Worm (Caenorhabditis elegans) whole organism, early embryonic: ENCODE measurements around the gene msp-36.

Source experiments
- B0310.2 ChIP-seq: sonication (generic microtip); optimal IDR thresholded peaks from 2 replicates; lab custom pipeline; 2016; ENCODE audit warnings: mild to moderate bottlenecking, missing genetic modification characterization, missing compliant biosample characterization
- F13C5.2 ChIP-seq: sonication (generic microtip); optimal IDR thresholded peaks from 2 replicates; lab custom pipeline; 2017; ENCODE audit warnings: mild to moderate bottlenecking, missing genetic modification characterization, inconsistent platforms, missing compliant biosample characterization
- aly-1 ChIP-seq: sonication (generic microtip); optimal IDR thresholded peaks from 2 replicates; lab custom pipeline; 2016; ENCODE audit warnings: missing genetic modification characterization, missing compliant biosample characterization
- ama-1 ChIP-seq: fragments of 150-350 bp; optimal IDR thresholded peaks from 2 replicates; lab custom pipeline; 2014
- ceh-13 ChIP-seq: fragments of 200-800 bp; sonication (Bioruptor generic); optimal IDR thresholded peaks from 2 replicates; lab custom pipeline; 2018; ENCODE audit warnings: mild to moderate bottlenecking, missing genetic modification characterization, missing compliant biosample characterization
- ceh-36 ChIP-seq: sonication (generic microtip); optimal IDR thresholded peaks from 2 replicates; lab custom pipeline; 2016; ENCODE audit warnings: missing genetic modification characterization, inconsistent platforms, missing compliant biosample characterization
- ets-7 ChIP-seq: sonication (generic microtip); optimal IDR thresholded peaks from 2 replicates; lab custom pipeline; 2016; ENCODE audit warnings: missing genotype, missing genetic modification characterization, missing compliant biosample characterization
- flt-1 ChIP-seq: fragments of 200-800 bp; sonication (Bioruptor generic); IDR thresholded peaks from 2 replicates; pipeline ENCODE4 v1.3.6; 2022; ENCODE audit warnings: missing genetic modification characterization, missing compliant biosample characterization
- hmbx-1 ChIP-seq: sonication (generic microtip); optimal IDR thresholded peaks from 2 replicates; lab custom pipeline; 2016; ENCODE audit warnings: mild to moderate bottlenecking, missing genetic modification characterization, missing compliant biosample characterization
- hmg-4 ChIP-seq: fragments of 200-800 bp; sonication (Bioruptor generic); optimal IDR thresholded peaks from 2 replicates; lab custom pipeline; 2018; ENCODE audit warnings: mild to moderate bottlenecking, missing genetic modification characterization, missing compliant biosample characterization
- hnd-1 ChIP-seq: sonication (generic microtip); optimal IDR thresholded peaks from 2 replicates; lab custom pipeline; 2016; ENCODE audit warnings: missing genetic modification characterization, missing compliant biosample characterization
- pes-1 ChIP-seq: fragments of 200-800 bp; sonication (Bioruptor generic); IDR thresholded peaks from 2 replicates; pipeline ENCODE4 v1.3.6; 2022; ENCODE audit warnings: missing genetic modification reagents, missing genetic modification characterization, missing compliant biosample characterization
- scrt-1 ChIP-seq: fragments of 200-800 bp; sonication (Bioruptor generic); IDR thresholded peaks from 2 replicates; pipeline ENCODE4 v1.3.6; 2022; ENCODE audit warnings: missing genetic modification characterization, missing compliant biosample characterization
- sea-1 ChIP-seq: fragments of 200-800 bp; sonication (Bioruptor generic); conservative IDR thresholded peaks from 2 replicates; pipeline ENCODE4 v1.3.6; 2022; ENCODE audit warnings: missing genetic modification characterization, missing compliant biosample characterization
- tbx-11 ChIP-seq: fragments of 200-800 bp; sonication (Bioruptor generic); IDR thresholded peaks from 2 replicates; pipeline ENCODE4 v1.3.6; 2022; ENCODE audit warnings: missing genetic modification characterization, missing compliant biosample characterization
- tbx-37 ChIP-seq: fragments of 200-800 bp; sonication (Bioruptor generic); conservative IDR thresholded peaks from 2 replicates; pipeline ENCODE4 v1.3.6; 2022; ENCODE audit warnings: missing genetic modification reagents, missing genetic modification characterization, missing compliant biosample characterization
- tra-4 ChIP-seq: sonication (generic microtip); optimal IDR thresholded peaks from 2 replicates; lab custom pipeline; 2017; ENCODE audit warnings: missing genetic modification characterization, missing compliant biosample characterization

The msp-36 gene

DNA sequence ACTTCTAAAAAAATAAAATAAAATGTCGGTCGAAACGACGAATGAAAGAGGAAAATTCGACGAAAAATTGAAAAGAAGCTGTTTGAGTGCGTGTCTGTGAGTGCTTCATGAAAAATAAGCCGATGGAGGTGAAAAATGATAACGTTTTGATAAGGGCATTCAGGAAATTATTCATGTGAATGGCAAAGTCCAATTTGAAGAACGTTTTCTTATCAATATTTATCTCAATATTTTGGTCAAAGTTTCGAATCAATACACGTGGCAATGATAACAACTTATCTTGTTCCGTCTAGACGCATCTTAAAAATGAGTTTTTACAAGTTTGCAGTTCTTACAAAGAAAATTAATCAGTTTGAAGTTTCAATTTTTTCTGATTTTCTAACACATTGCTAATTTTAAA, 36.1 kb upstream of the msp-36 start:
- TF ChIP-seq hmg-4 (no peak), tra-4 (no peak), tbx-11 (no peak), pes-1 (GFP tag; lab: Robert Waterston, UW) (no peak), B0310.2 (no peak), flt-1 (GFP tag; lab: Robert Waterston, UW) (no peak), aly-1 (tag; lab: Kevin White, UChicago) (no peak), ets-7 (tag; lab: Kevin White, UChicago) (no peak), F13C5.2 (tag; lab: Kevin White, UChicago) (no peak), ceh-36 (tag; lab: Kevin White, UChicago) (no peak), hmbx-1 (no peak), hnd-1 (no peak), scrt-1 (GFP tag; lab: Robert Waterston, UW) (no peak), ceh-13 (GFP tag; lab: Kevin White, UChicago) (no peak), sea-1 (GFP tag; lab: Robert Waterston, UW) (no peak), ama-1 (lab: Kevin White, UChicago) (no peak), tbx-37 (no peak)

DNA sequence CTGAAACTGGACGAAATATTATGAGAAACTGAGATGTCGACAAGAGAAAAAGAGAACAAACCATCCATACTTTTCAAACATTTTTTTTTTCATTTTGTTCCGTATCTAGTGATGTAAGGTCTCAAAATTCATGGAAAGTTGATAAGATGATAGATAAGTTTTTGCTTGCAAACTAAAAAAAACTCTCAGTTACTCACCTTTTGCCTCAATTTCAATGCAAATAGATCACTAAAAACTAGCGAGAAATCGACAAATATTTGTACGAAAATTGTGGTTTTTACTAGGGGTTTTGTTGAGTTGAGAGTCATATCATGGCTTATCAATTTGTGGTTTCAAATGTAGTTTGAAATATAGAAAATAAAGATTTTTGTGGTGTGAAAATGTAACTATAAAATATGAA, 34.4 kb upstream of the msp-36 start:
- TF ChIP-seq F13C5.2 (tag; lab: Kevin White, UChicago) (no peak), ets-7 (tag; lab: Kevin White, UChicago) (no peak)

DNA sequence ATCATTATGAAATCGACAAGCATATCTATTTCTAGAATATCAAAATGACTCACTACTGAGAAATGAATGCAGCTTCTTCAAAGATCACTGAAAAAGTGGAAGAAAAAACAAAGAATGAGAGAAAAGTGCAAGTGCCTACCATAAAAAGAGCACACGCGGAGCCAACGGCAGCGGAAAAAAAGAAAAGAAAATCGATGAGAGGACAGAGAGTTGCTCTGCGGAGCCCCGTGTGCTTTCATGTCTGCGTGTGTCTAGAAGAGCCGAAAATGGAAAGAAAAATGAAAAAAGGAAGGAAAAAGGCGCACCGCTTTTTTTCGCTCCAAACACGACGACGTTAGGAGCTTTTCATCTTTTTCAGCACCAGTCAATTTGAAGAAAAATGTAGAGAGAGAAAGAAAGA, 32.5 kb upstream of the msp-36 start, which contains the start of gene ipla-7:
Gene ipla-7 (minus strand): TSS at position 122 of the 400 bp plus-strand sequence.
- no peak for TF ChIP-seq tbx-11
- TF ChIP-seq ceh-13 (GFP tag; lab: Kevin White, UChicago), result no peak
- no peak for TF ChIP-seq ceh-36 (tag; lab: Kevin White, UChicago)
- no peak for TF ChIP-seq ama-1 (lab: Kevin White, UChicago)
- no peak for TF ChIP-seq pes-1 (GFP tag; lab: Robert Waterston, UW)
- TF ChIP-seq ets-7 (tag; lab: Kevin White, UChicago), result no peak
- no peak for TF ChIP-seq scrt-1 (GFP tag; lab: Robert Waterston, UW)
- no peak for TF ChIP-seq hmbx-1
- no peak for TF ChIP-seq B0310.2
- TF ChIP-seq tra-4, result no peak

DNA sequence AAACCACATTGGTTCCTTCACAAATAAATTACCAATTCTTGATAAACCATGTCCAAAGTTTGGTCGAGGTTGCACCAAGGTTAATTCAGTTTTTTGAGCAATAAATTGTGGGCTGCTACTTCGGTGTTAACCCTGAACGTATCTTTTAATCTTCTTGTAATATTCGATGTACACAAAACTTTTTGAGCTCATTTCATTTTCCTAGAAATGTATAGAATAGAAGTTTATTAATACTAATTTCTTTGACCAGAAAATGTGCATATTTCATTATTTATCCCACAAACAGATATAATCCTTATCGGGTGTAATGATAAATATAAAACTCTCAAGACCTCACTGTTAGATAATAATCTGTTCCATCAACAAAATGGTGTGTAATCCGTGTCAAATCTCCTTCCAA, 31.3 kb upstream of the msp-36 start:
- TF ChIP-seq B0310.2, result no peak
- no peak for TF ChIP-seq F13C5.2 (tag; lab: Kevin White, UChicago)
- no peak for TF ChIP-seq hmbx-1
- no peak for TF ChIP-seq ceh-13 (GFP tag; lab: Kevin White, UChicago)
- TF ChIP-seq scrt-1 (GFP tag; lab: Robert Waterston, UW), result no peak
- TF ChIP-seq ama-1 (lab: Kevin White, UChicago), result no peak
- no peak for TF ChIP-seq aly-1 (tag; lab: Kevin White, UChicago)

DNA sequence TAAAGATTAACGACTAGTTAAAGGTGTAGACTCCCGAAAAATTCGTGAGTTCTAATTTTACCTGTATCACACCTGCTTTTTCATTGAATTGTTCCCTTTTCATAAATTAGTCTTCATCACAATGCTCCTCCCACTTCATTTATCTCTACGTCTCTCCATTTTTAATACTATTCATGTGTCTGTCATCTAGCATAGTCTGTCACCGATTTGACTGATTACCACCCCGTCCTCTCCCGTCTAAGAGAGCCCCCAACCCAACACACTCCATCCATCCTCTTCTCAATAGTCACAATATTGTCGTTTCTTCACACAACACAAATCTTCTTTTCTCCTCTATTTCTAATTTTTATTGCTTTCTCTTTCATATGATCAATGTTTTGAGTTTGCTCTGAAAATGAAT, 30.1 kb upstream of the msp-36 start:
- no peak for TF ChIP-seq hmg-4
- no peak for TF ChIP-seq tbx-37
- no peak for TF ChIP-seq tra-4
- TF ChIP-seq hmbx-1, result no peak
- TF ChIP-seq ceh-13 (GFP tag; lab: Kevin White, UChicago), result no peak
- TF ChIP-seq ama-1 (lab: Kevin White, UChicago), result no peak
- TF ChIP-seq B0310.2, result no peak

DNA sequence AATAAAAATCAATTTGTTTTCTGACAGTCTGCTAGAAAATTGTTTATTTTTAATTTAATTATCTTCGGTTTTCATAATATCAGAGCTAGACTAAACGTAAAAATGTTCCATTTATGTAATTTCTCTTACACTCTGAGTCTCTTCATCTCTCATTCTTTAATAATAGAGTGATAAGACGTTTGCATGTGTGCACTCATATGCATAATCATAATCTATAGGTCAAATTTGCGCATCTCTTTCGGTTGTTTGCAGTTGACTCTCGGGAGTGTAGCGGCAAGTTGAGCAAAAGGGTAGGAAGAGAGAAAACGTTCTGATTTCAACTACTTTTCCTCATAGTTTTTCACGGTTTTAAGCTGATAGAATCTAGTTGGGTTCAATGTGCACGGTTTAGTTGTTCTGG, 28.8 kb upstream of the msp-36 start:
- TF ChIP-seq hmg-4 (no peak), B0310.2 (no peak), ama-1 (lab: Kevin White, UChicago) (no peak), pes-1 (GFP tag; lab: Robert Waterston, UW) (no peak), ets-7 (tag; lab: Kevin White, UChicago) (no peak), sea-1 (GFP tag; lab: Robert Waterston, UW) (no peak), tra-4 (no peak)

DNA sequence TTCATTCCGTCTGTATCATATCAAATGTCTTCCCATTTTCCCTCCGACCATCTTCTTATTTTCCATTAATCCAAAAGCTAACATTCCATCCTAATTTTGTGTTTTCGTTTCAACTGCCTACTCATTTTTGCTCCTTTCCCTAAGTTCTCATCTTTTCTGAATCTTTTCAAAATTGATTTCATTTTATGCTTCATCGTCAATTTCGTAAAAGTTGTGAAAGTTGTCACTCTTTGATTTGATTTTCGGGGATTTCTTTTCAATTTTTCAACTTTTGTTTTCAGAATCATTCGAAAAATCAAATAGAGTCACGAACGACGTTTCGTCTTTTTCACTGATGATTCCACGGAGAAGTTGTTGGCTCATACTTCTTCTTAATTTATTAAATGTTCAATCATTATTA, 27.7 kb upstream of the msp-36 start, which contains the start of gene cwn-2:
Gene cwn-2 (plus strand): TSS at position 276 of the 400 bp plus-strand sequence.
- TF ChIP-seq ceh-13 (GFP tag; lab: Kevin White, UChicago), result no peak
- no peak for TF ChIP-seq aly-1 (tag; lab: Kevin White, UChicago)
- no peak for TF ChIP-seq B0310.2
- TF ChIP-seq flt-1 (GFP tag; lab: Robert Waterston, UW), result no peak
- TF ChIP-seq hmg-4, result no peak
- TF ChIP-seq pes-1 (GFP tag; lab: Robert Waterston, UW), result no peak
- TF ChIP-seq tbx-11, result no peak
- TF ChIP-seq ama-1 (lab: Kevin White, UChicago), result no peak
- no peak for TF ChIP-seq ets-7 (tag; lab: Kevin White, UChicago)
- no peak for TF ChIP-seq tbx-37
- no peak for TF ChIP-seq hmbx-1
- no peak for TF ChIP-seq ceh-36 (tag; lab: Kevin White, UChicago)
- TF ChIP-seq tra-4, result no peak
- no peak for TF ChIP-seq sea-1 (GFP tag; lab: Robert Waterston, UW)
- TF ChIP-seq hnd-1, result no peak
- TF ChIP-seq F13C5.2 (tag; lab: Kevin White, UChicago), result no peak
- TF ChIP-seq scrt-1 (GFP tag; lab: Robert Waterston, UW), result no peak

DNA sequence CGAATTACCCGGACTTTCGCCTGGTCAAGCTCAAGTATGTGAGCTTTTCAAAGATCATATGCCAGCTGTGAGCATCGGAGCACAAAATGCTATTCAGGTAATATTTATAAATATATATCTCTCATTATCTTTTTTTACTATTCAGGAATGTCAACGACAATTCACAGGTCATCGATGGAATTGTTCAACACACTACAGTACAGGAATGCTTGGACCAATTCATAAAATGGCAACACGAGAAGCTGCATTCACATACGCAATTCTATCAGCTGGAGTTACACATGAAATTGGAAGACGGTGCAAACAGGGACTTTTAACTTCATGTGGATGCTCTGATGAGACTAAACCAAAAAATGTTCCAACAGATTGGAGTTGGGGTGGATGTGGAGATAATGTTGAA, 27.0 kb upstream of the msp-36 start:
- TF ChIP-seq hmg-4, result no peak
- TF ChIP-seq sea-1 (GFP tag; lab: Robert Waterston, UW), result no peak
- no peak for TF ChIP-seq ceh-13 (GFP tag; lab: Kevin White, UChicago)
- TF ChIP-seq flt-1 (GFP tag; lab: Robert Waterston, UW), result no peak
- TF ChIP-seq hnd-1, result no peak
- no peak for TF ChIP-seq ets-7 (tag; lab: Kevin White, UChicago)
- no peak for TF ChIP-seq tra-4
- TF ChIP-seq ama-1 (lab: Kevin White, UChicago), result no peak
- no peak for TF ChIP-seq F13C5.2 (tag; lab: Kevin White, UChicago)
- no peak for TF ChIP-seq pes-1 (GFP tag; lab: Robert Waterston, UW)
- no peak for TF ChIP-seq B0310.2
- no peak for TF ChIP-seq tbx-11
- TF ChIP-seq ceh-36 (tag; lab: Kevin White, UChicago), result no peak
- TF ChIP-seq hmbx-1, result no peak
